Worm (Caenorhabditis elegans) whole organism, mixed stage, embryonic: Measurements from ENCODE around the gene C45B2.2.

Experiments used
- bed-3 ChIP-seq: fragments of 200-800 bp; sonication (Bioruptor generic); optimal IDR thresholded peaks from 3 replicates; lab custom pipeline; 2018; ENCODE audit warnings: mild to moderate bottlenecking, missing genetic modification characterization, moderate library complexity, missing compliant biosample characterization
- ceh-39 ChIP-seq: fragments of 150-350 bp; optimal IDR thresholded peaks from 2 replicates; lab custom pipeline; 2014; ENCODE audit warnings: missing biosample characterization, missing genetic modification characterization
- ceh-83 ChIP-seq: fragments of 200-800 bp; sonication (Bioruptor generic); optimal IDR thresholded peaks from 2 replicates; lab custom pipeline; 2018; ENCODE audit warnings: mild to moderate bottlenecking, missing genetic modification characterization, missing compliant biosample characterization
- ces-1 ChIP-seq: fragments of 150-350 bp; optimal IDR thresholded peaks from 2 replicates; lab custom pipeline; 2014; ENCODE audit warnings: missing biosample characterization, missing genetic modification reagents, missing genetic modification characterization
- cnd-1 ChIP-seq: fragments of 200-800 bp; sonication (Bioruptor generic); optimal IDR thresholded peaks from 2 replicates; lab custom pipeline; 2018; ENCODE audit warnings: mild to moderate bottlenecking, missing genetic modification characterization, missing compliant biosample characterization
- drap-1 ChIP-seq: fragments of 200-800 bp; sonication (Bioruptor generic); optimal IDR thresholded peaks from 3 replicates; lab custom pipeline; 2018; ENCODE audit warnings: mild to moderate bottlenecking, missing genetic modification characterization, missing compliant biosample characterization
- elt-1 ChIP-seq: sonication (generic microtip); optimal IDR thresholded peaks from 2 replicates; lab custom pipeline; 2017; ENCODE audit warnings: missing genetic modification characterization, mild to moderate bottlenecking, missing compliant biosample characterization, antibody characterized with exemption, moderate library complexity, borderline replicate concordance; ENCODE audit not compliant: insufficient read depth
- elt-3 ChIP-seq: fragments of 150-350 bp; optimal IDR thresholded peaks from 2 replicates; lab custom pipeline; 2014; ENCODE audit warnings: missing biosample characterization, missing genetic modification characterization
- flh-1 ChIP-seq: fragments of 200-800 bp; sonication (Bioruptor generic); optimal IDR thresholded peaks from 2 replicates; lab custom pipeline; 2018; ENCODE audit warnings: mild to moderate bottlenecking, missing genetic modification characterization, moderate library complexity, missing compliant biosample characterization
- ham-2 ChIP-seq: fragments of 200-800 bp; sonication (Bioruptor generic); optimal IDR thresholded peaks from 2 replicates; lab custom pipeline; 2018; ENCODE audit warnings: mild to moderate bottlenecking, missing genetic modification characterization, missing compliant biosample characterization
- hlh-1 ChIP-seq: fragments of 150-350 bp; optimal IDR thresholded peaks from 2 replicates; lab custom pipeline; 2014; ENCODE audit warnings: missing biosample characterization, missing genetic modification reagents, missing genetic modification characterization
- lin-32 ChIP-seq: fragments of 200-800 bp; sonication (Bioruptor generic); optimal IDR thresholded peaks from 2 replicates; lab custom pipeline; 2018; ENCODE audit warnings: mild to moderate bottlenecking, missing genetic modification characterization, missing compliant biosample characterization
- mab-5 ChIP-seq: fragments of 150-350 bp; optimal IDR thresholded peaks from 2 replicates; lab custom pipeline; 2014; ENCODE audit warnings: missing biosample characterization, missing genetic modification characterization
- mls-2 ChIP-seq: sonication (generic microtip); optimal IDR thresholded peaks from 2 replicates; lab custom pipeline; 2016; ENCODE audit warnings: mild to moderate bottlenecking, missing genetic modification characterization, moderate library complexity, missing compliant biosample characterization
- nhr-12 ChIP-seq: fragments of 150-350 bp; optimal IDR thresholded peaks from 2 replicates; lab custom pipeline; 2014; ENCODE audit warnings: missing biosample characterization, missing genetic modification characterization
- nhr-2 ChIP-seq: fragments of 150-350 bp; optimal IDR thresholded peaks from 2 replicates; lab custom pipeline; 2014; ENCODE audit warnings: missing biosample characterization, missing genetic modification characterization
- nhr-76 ChIP-seq: sonication (generic microtip); optimal IDR thresholded peaks from 2 replicates; lab custom pipeline; 2017; ENCODE audit warnings: missing biosample characterization, missing genetic modification characterization
- pha-4 ChIP-seq: fragments of 150-350 bp; optimal IDR thresholded peaks from 2 replicates; lab custom pipeline; 2018; ENCODE audit warnings: missing biosample characterization, missing genetic modification reagents, missing genetic modification characterization
- sem-2 ChIP-seq: fragments of 200-800 bp; sonication (Bioruptor generic); optimal IDR thresholded peaks from 2 replicates; lab custom pipeline; 2018; ENCODE audit warnings: mild to moderate bottlenecking, missing genetic modification characterization, missing compliant biosample characterization
- snpc-4 ChIP-seq: fragments of 150-350 bp; optimal IDR thresholded peaks from 2 replicates; lab custom pipeline; 2014; ENCODE audit warnings: missing biosample characterization, missing genetic modification characterization
- tbx-8 ChIP-seq: fragments of 200-800 bp; sonication (Bioruptor generic); optimal IDR thresholded peaks from 2 replicates; lab custom pipeline; 2018; ENCODE audit warnings: mild to moderate bottlenecking, missing genetic modification characterization, moderate library complexity, missing compliant biosample characterization
- unc-120 ChIP-seq: sonication (generic microtip); optimal IDR thresholded peaks from 2 replicates; lab custom pipeline; 2017; ENCODE audit warnings: missing genetic modification characterization, missing compliant biosample characterization; ENCODE audit not compliant: poor library complexity, severe bottlenecking
- unc-39 ChIP-seq: fragments of 150-350 bp; optimal IDR thresholded peaks from 2 replicates; lab custom pipeline; 2014; ENCODE audit warnings: missing biosample characterization, missing genetic modification characterization
- unc-62 ChIP-seq: fragments of 150-350 bp; optimal IDR thresholded peaks from 2 replicates; lab custom pipeline; 2014; ENCODE audit warnings: missing biosample characterization, missing genetic modification reagents, missing genetic modification characterization
- zip-8 ChIP-seq: fragments of 150-350 bp; optimal IDR thresholded peaks from 2 replicates; lab custom pipeline; 2014; ENCODE audit warnings: missing biosample characterization, missing genetic modification characterization
- ztf-11 ChIP-seq: fragments of 150-350 bp; optimal IDR thresholded peaks from 2 replicates; lab custom pipeline; 2014; ENCODE audit warnings: missing biosample characterization, missing genetic modification characterization

C45B2.2 gene

DNA sequence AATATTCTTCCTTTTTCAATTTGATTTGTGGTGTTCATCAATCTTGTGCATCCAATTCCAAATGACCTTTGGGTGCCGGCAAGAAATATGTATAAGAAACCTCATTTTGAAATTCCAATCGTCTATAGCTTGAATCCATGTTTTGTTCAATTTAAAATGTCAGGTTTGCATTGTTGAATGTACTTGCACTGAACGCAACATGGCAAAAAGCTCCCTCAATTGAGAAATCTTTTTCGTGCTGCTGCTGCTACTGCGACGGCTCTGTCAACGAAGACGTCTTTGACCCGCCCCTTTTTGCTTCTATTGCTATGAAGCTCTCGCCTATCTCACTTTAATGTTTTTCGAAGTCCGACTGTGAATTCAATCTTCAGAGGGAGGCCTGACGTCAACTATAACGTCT is 9.3 kb upstream of the C45B2.2 start, which contains the start of gene lgc-58:
TSS of gene lgc-58 (plus strand) at position 301 of the 400 bp plus-strand sequence.
- TF ChIP-seq hlh-1 (tag; lab: Kevin White, UChicago) (no peak), elt-1 (tag; lab: Kevin White, UChicago) (no peak), unc-39 (tag; lab: Kevin White, UChicago) (no peak), cnd-1 (no peak)

DNA sequence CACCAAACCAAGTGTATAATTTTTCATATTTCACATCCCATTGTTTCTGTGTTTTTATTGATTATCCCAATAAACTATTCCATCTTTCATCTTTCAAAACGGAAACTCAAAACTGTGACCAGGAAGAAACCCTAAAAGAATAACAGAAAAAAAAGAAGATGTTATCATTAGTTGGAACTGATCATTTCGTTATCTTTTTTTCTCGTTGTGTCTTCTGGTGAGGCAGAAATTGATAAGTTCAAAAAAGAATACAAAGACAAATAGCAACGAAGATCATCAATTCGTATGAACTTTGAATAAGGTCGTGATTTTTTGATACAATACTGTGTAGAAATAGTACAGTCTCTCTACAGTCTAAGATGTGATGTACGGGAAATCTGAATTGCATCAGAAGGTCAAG is 2.7 kb upstream of the C45B2.2 start:
- TF ChIP-seq unc-62 (GFP tag; lab: Kevin White, UChicago), result no peak
- no peak for TF ChIP-seq nhr-2 (tag; lab: Kevin White, UChicago)
- no peak for TF ChIP-seq ceh-83 (GFP tag; lab: Kevin White, UChicago)
- TF ChIP-seq mab-5 (tag; lab: Kevin White, UChicago), result no peak
- TF ChIP-seq bed-3 (GFP tag; lab: Kevin White, UChicago), result no peak
- TF ChIP-seq sem-2 (GFP tag; lab: Kevin White, UChicago), result no peak
- no peak for TF ChIP-seq nhr-12
- TF ChIP-seq unc-39 (tag; lab: Kevin White, UChicago), result no peak
- no peak for TF ChIP-seq ztf-11 (tag; lab: Kevin White, UChicago)
- TF ChIP-seq unc-120 (tag; lab: Kevin White, UChicago), result no peak
- TF ChIP-seq drap-1 (GFP tag; lab: Kevin White, UChicago), result no peak
- TF ChIP-seq elt-3 (tag; lab: Kevin White, UChicago), result no peak
- no peak for TF ChIP-seq elt-1 (tag; lab: Kevin White, UChicago)

DNA sequence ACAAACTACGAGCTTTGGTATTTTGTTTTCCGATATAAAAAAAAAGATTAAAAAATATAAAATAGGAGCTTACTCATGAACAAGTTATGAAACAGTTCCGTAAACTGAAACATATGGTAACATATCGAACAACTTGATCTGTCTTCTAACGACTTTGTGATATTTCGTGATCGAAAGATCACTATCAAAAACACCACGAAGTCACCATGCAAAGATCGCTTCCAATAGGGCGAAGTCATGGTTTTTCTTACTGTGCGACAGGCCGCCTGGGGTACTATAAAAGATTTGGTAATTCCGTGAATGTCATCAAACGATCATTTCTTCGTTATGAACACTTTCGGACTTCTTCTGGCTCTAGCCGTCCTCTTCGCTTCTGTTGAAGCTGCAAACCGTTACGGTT is 1.9 kb upstream of the C45B2.2 start, which contains the start of gene C45B2.3:
TSS of gene C45B2.3 (plus strand) at position 301 of the 400 bp plus-strand sequence.
- TF ChIP-seq elt-3 (tag; lab: Kevin White, UChicago) (no peak), nhr-12 (no peak), bed-3 (GFP tag; lab: Kevin White, UChicago) (no peak), mls-2 (tag; lab: Kevin White, UChicago) (no peak), ztf-11 (tag; lab: Kevin White, UChicago) (no peak), tbx-8 (GFP tag; lab: Kevin White, UChicago) (no peak), nhr-76 (tag; lab: Kevin White, UChicago) (no peak), unc-120 (tag; lab: Kevin White, UChicago) (no peak), ceh-83 (GFP tag; lab: Kevin White, UChicago) (no peak), ces-1 (GFP tag; lab: Kevin White, UChicago) (no peak)

DNA sequence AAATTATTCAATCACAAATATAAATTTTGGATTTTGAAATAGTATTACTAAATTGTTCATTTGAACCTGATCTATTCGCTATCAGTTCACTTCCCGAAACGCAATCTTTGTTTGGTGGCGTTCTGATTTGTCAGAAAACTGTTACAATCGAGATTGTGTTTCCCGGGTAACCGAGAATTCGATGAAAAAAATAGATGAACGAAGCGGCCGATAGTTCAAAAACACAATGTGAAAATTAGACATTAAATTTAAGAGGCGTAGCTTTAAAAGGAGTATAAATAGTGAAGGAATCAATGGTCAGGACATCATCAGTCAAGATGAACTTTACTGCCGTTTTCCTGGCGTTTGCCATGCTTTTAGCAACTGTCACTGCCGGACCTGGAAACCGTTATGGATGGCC is 1.3 kb downstream of the C45B2.2 start, which contains the start of gene C45B2.1:
TSS of gene C45B2.1 (plus strand) at position 301 of the 400 bp plus-strand sequence.
- TF ChIP-seq pha-4 (tag; lab: Kevin White, UChicago) (no peak), hlh-1 (tag; lab: Kevin White, UChicago) (no peak), snpc-4 (tag; lab: Kevin White, UChicago) (no peak), cnd-1 (no peak), nhr-12 (no peak), tbx-8 (GFP tag; lab: Kevin White, UChicago) (no peak), elt-3 (tag; lab: Kevin White, UChicago) (no peak), flh-1 (GFP tag; lab: Kevin White, UChicago) (no peak), ham-2 (GFP tag; lab: Kevin White, UChicago) (no peak), unc-39 (tag; lab: Kevin White, UChicago) (no peak), elt-1 (tag; lab: Kevin White, UChicago) (no peak), mls-2 (tag; lab: Kevin White, UChicago) (no peak), ztf-11 (tag; lab: Kevin White, UChicago) (no peak), ceh-39 (no peak), ces-1 (GFP tag; lab: Kevin White, UChicago) (no peak), drap-1 (GFP tag; lab: Kevin White, UChicago) (no peak), zip-8 (no peak), unc-62 (GFP tag; lab: Kevin White, UChicago) (no peak)

DNA sequence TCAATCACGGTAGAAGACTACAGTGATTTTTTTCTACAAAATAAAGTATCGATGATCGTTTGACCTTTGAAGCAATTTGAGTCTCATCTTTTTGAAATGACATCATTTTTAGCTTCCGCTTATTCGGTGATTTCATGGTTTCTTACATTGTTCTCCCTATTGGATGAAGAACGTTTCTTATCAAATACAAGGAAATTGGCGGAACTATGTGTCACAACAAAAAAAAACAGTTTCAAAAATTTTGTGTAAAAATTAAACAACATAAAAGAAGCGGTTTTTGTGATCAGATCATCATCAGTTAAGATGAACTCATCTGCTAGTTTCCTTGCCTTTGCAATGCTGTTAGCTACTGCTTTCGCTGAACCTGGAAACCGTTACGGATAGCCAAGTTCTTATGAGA is 3.1 kb downstream of the C45B2.2 start, which contains the start of gene C45B2.8:
TSS of gene C45B2.8 (plus strand) at position 301 of the 400 bp plus-strand sequence.
- no peak for TF ChIP-seq lin-32 (GFP tag; lab: Kevin White, UChicago)
- no peak for TF ChIP-seq nhr-12
- no peak for TF ChIP-seq elt-3 (tag; lab: Kevin White, UChicago)
- TF ChIP-seq elt-1 (tag; lab: Kevin White, UChicago), result no peak
- TF ChIP-seq ztf-11 (tag; lab: Kevin White, UChicago), result no peak

DNA sequence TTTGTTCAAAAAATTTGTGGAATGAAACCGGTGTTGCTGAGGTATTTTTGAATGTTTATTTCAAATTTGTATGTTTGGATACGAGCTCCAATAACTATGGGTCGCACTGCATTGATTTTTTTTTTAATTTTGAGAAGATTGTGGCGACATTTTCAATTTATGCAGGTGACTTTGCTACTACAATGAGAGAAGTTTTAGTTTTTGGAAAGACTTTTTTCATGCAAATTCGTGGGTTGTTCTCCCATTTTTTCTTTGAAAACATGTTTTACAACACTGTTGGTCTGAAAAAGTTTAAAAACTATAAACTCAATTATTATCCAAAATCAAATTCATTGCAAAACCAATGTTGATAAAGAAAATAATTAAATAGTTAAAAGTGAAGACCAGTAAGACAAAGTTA is 4.2 kb downstream of the C45B2.2 start:
- TF ChIP-seq snpc-4 (tag; lab: Kevin White, UChicago), result no peak
- TF ChIP-seq elt-1 (tag; lab: Kevin White, UChicago), result no peak
- TF ChIP-seq tbx-8 (GFP tag; lab: Kevin White, UChicago), result no peak
- TF ChIP-seq cnd-1, result no peak
- TF ChIP-seq ces-1 (GFP tag; lab: Kevin White, UChicago), result no peak
- TF ChIP-seq, all 35 proteins: peak for 0
